Fruit fly (Drosophila melanogaster) whole organism: ENCODE measurements around the gene Mpc1.

ENCODE experiments used
- CG8478 ChIP-seq: fragments of >200 bp; optimal IDR thresholded peaks from 2 replicates; lab custom pipeline; 2018; ENCODE audit warnings: inconsistent platforms
- pan ChIP-seq: fragments of >200 bp; optimal IDR thresholded peaks from 2 replicates; lab custom pipeline; 2017
- psq ChIP-seq: fragments of >200 bp; optimal IDR thresholded peaks from 2 replicates; lab custom pipeline; 2017
- usp ChIP-seq: fragments of >200 bp; optimal IDR thresholded peaks from 2 replicates; lab custom pipeline; 2017; ENCODE audit warnings: missing biosample characterization, missing genetic modification characterization, mixed read lengths

DNA sequence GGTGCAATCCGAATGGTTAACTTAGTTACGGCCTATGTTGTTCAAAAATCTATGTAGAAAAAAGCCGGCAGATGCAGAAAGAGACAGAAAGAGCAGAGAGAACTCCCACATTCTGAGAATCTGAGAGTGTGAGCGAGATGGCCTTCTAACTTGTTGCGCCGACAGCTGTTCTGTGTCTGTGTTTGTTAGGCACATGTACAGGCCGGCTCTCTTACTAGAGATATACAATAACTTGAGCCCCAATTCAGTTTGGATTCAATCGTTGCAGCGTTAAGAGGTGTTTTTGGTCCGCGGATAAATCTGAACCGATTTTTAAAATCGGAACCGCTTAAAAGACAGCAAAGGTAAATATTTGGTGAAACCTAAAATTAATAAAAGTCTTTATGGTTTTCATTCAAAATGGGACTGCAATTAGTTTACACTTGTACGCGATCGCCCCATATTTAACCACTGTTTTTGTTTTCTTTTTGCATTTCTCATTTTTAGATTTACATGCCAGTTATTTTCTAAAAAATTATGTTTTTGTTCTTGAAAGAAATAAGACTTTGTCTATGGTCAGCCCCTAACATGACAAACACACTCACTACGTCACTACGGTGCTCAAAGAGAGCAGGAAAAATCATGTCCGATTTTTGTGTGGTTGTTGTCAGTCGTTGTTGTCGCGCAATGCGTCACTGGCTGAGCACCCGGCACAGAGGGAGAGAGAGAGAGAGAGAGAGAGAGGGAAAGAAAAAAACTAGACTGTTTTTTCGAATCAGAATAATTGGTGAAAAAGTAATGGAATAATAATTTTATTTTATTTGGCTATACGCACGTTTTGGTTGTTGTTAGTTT lies 4.4 kb downstream of the Mpc1 start:
- TF ChIP-seq usp (GFP tag; lab: Kevin White, UChicago) (no peak), pan (lab: Kevin White, UChicago) (no peak), psq (lab: Kevin White, UChicago) (no peak), CG8478 (peak; percentile 70)
